Fruit fly (Drosophila melanogaster): ENCODE data around the gene MESR3.
A peak's percentile ranks its signal among the peaks of the same experiment; 100 is the strongest.

MESR3 gene

DNA sequence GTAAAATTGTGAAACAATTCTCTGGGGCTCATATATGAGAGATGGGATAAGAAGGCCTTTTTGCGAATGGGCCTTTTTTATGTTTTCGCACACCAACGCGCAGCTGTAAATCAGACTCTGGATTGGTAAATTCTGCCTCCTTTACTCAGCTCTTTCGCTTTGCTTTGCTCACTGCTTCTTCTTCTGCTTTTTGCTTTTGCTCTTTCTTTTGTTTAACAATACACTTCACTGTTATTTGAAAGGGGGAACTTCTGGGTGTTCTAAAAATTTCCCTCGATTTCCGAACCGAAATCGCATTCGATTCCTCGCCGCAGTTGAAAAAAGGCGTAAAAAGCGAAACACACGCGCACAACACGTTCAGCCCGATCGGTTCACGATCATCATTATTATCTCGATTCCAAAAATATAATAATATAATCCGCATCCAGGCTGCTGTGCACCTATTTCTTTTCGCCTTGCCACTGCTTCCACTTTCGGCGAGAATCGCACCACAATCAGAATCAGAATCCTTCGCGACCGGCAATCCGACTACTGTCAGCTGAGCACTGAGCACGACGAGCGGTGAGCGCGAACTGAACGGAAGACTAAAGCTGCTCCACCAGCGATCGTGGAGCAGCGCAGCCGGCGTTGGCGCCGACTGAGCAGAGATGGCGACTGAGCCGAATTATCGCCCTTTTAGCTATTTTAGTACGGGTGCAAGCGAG, 45.2 kb upstream of the MESR3 start:
- TF ChIP-seq Hnf4 (GFP tag; optimal IDR thresholded peaks at IDR 0.05) (peak; percentile 72), psq (GFP tag; optimal IDR thresholded peaks at IDR 0.05) (peak; percentile 92), OdsH (GFP tag; optimal IDR thresholded peaks at IDR 0.05) (peak; percentile 36), dl (GFP tag; optimal IDR thresholded peaks at IDR 0.05; ENCODE audit: insufficient read depth in 1 of 2, partially characterized antibody in 2 of 2) (peak in 1 of 2 experiments; percentile 47), HLH106 (tag; optimal IDR thresholded peaks at IDR 0.05) (no peak), Sp1 (GFP tag; optimal IDR thresholded peaks at IDR 0.05) (peak; percentile 6), Vsx2 (GFP tag; optimal IDR thresholded peaks at IDR 0.05; ENCODE audit: partially characterized antibody) (no peak), rgr (GFP tag; optimal IDR thresholded peaks at IDR 0.05) (peak; percentile 38), Hr83 (GFP tag; optimal IDR thresholded peaks at IDR 0.05; ENCODE audit: poor library complexity, severe bottlenecking) (peak; percentile 79), h (GFP tag; optimal IDR thresholded peaks at IDR 0.05) (peak; percentile 29), Rel (GFP tag; optimal IDR thresholded peaks at IDR 0.05) (no peak), Rel (tag; optimal IDR thresholded peaks at IDR 0.05) (peak; percentile 42), lola (GFP tag; optimal IDR thresholded peaks at IDR 0.05) (no peak), Dif (GFP tag; optimal IDR thresholded peaks at IDR 0.05; ENCODE audit: partially characterized antibody) (peak; percentile 83), jim (GFP tag; optimal IDR thresholded peaks at IDR 0.05) (peak; percentile 49), brk (GFP tag; optimal IDR thresholded peaks at IDR 0.05) (no peak)

DNA sequence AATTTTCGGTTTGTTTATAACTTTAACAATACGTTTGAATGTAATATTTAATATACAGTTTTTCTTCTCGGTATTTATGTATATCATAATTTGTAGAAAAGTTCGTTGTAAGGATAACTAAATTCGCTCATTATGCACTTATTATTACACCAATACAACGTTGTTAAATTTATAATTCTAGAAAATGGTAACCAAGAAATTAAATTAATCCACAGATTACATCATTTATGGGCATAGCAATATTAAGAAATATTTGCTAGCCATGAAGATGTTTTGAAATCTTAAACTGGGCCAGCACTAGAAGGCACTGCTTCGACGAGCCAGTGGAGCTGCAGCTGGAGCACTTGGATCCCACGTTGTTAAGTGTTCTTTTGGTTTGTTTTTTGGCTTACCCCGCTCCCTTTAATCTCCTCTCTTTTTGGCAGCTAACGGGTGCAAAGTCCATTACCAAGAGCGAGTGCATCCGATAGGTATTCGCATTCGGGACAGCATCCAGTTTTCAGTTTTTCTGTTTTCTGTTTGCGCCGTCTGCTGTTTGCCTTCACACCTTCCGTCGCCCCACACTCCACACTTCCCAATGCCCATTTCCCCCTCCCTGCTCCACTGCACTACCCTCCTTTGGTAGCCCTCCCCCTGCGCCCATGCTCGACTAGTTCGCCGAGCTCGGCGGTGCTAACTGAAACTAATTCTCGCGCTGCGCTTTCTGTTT, 44.5 kb upstream of the MESR3 start:
- TF ChIP-seq Myc (optimal IDR thresholded peaks at IDR 0.05) (peak; percentile 85), usp (GFP tag; optimal IDR thresholded peaks at IDR 0.05) (no peak), jim (GFP tag; optimal IDR thresholded peaks at IDR 0.05) (peak; percentile 86), Sp1 (GFP tag; optimal IDR thresholded peaks at IDR 0.05) (no peak), dl (GFP tag; optimal IDR thresholded peaks at IDR 0.05; ENCODE audit: insufficient read depth in 1 of 2, partially characterized antibody in 2 of 2) (no peak), sage (GFP tag; optimal IDR thresholded peaks at IDR 0.05) (no peak), HLH106 (tag; optimal IDR thresholded peaks at IDR 0.05) (peak; percentile 7), Hnf4 (GFP tag; optimal IDR thresholded peaks at IDR 0.05) (peak; percentile 96), Hr83 (GFP tag; optimal IDR thresholded peaks at IDR 0.05; ENCODE audit: poor library complexity, severe bottlenecking) (peak; percentile 14), woc (GFP tag; optimal IDR thresholded peaks at IDR 0.05) (peak; percentile 83), Jra (GFP tag; optimal IDR thresholded peaks at IDR 0.05) (peak; percentile 29), h (GFP tag; optimal IDR thresholded peaks at IDR 0.05) (no peak), tai (GFP tag; optimal IDR thresholded peaks at IDR 0.05) (peak; percentile 36), Rel (GFP tag; optimal IDR thresholded peaks at IDR 0.05) (peak; percentile 45), Rel (tag; optimal IDR thresholded peaks at IDR 0.05) (no peak), Dfd (GFP tag; optimal IDR thresholded peaks at IDR 0.05) (no peak), ey (GFP tag; optimal IDR thresholded peaks at IDR 0.05) (no peak), foxo (GFP tag; optimal IDR thresholded peaks at IDR 0.05) (peak in 1 of 2 experiments; percentile 8), CrebA (GFP tag; optimal IDR thresholded peaks at IDR 0.05; ENCODE audit: borderline replicate concordance) (peak; percentile 47), pan (optimal IDR thresholded peaks at IDR 0.05) (no peak), psq (GFP tag; optimal IDR thresholded peaks at IDR 0.05) (peak; percentile 63)

DNA sequence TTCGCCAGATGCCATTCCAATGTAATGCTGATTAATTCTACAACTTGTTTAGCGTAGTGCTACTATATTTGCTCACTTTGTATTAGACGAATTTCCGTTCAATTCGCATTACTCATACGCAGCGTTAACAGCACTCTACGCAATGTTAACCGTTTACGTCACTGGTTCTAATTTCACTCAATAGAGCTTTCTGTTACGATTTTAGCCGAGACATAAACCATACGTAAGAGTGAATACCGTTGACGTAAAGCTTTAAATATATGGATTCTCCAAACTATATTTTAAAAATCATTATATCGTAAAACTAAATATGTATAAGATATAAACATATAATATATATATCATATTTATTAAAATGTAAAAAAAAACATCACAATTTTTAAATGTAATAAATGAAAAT, 40.8 kb upstream of the MESR3 start:
- TF ChIP-seq Dfd (GFP tag; optimal IDR thresholded peaks at IDR 0.05) (no peak), br (GFP tag; optimal IDR thresholded peaks at IDR 0.05) (no peak), rgr (GFP tag; optimal IDR thresholded peaks at IDR 0.05) (no peak), GATAd (GFP tag; optimal IDR thresholded peaks at IDR 0.05) (no peak), Sp1 (GFP tag; optimal IDR thresholded peaks at IDR 0.05) (no peak), Abd-B (GFP tag; optimal IDR thresholded peaks at IDR 0.05) (no peak), psq (GFP tag; optimal IDR thresholded peaks at IDR 0.05) (no peak)

DNA sequence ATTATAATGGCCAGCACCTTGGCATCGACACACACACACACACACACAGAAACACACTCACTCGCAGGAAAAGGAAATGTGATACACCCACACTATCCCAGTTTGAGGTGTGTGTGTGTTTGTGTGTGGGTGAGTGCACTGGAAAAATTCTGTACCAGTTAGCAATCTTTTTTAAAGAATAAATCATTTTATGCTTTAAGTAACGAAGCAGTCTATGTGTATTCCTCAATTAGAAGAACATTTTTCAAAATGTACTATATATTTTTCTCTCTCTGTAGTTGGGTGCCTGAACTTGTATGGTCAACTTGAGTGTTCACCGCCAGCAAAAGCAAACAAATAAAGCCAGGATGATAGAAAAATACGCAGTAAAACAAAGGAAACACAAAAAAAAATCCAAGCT, 32.4 kb upstream of the MESR3 start:
- TF ChIP-seq CG32264 (GFP tag; optimal IDR thresholded peaks at IDR 0.05) (no peak), foxo (GFP tag; optimal IDR thresholded peaks at IDR 0.05) (no peak), dsf (GFP tag; optimal IDR thresholded peaks at IDR 0.05; ENCODE audit: borderline replicate concordance) (no peak), CG9705 (GFP tag; optimal IDR thresholded peaks at IDR 0.05) (no peak), pan (optimal IDR thresholded peaks at IDR 0.05) (no peak), dmrt93B (GFP tag; optimal IDR thresholded peaks at IDR 0.05) (no peak), woc (GFP tag; optimal IDR thresholded peaks at IDR 0.05) (no peak), HLH106 (tag; optimal IDR thresholded peaks at IDR 0.05) (no peak), Dfd (GFP tag; optimal IDR thresholded peaks at IDR 0.05) (no peak), fru (GFP tag; optimal IDR thresholded peaks at IDR 0.05) (no peak), lola (GFP tag; optimal IDR thresholded peaks at IDR 0.05) (no peak), N (GFP tag; optimal IDR thresholded peaks at IDR 0.05) (no peak), usp (GFP tag; optimal IDR thresholded peaks at IDR 0.05) (no peak), Jra (GFP tag; optimal IDR thresholded peaks at IDR 0.05) (no peak), h (GFP tag; optimal IDR thresholded peaks at IDR 0.05) (no peak), brk (GFP tag; optimal IDR thresholded peaks at IDR 0.05) (no peak), tai (GFP tag; optimal IDR thresholded peaks at IDR 0.05) (no peak), psq (GFP tag; optimal IDR thresholded peaks at IDR 0.05) (no peak), rgr (GFP tag; optimal IDR thresholded peaks at IDR 0.05) (no peak), GATAd (GFP tag; optimal IDR thresholded peaks at IDR 0.05) (no peak)

Data from whole organism, wandering third instar larva.